Worm (Caenorhabditis elegans) whole organism, L4 larva: Measurements from ENCODE around the gene eat-3.

ENCODE experiments used
- D1046.2 ChIP-seq: fragments of 200-800 bp; sonication (Bioruptor generic); IDR thresholded peaks from 2 replicates; pipeline ENCODE4 v1.3.6; 2022; ENCODE audit warnings: missing genetic modification characterization, missing compliant biosample characterization
- ces-1 ChIP-seq: fragments of 150-350 bp; sonication (generic microtip); optimal IDR thresholded peaks from 4 replicates; lab custom pipeline; 2014; ENCODE audit warnings: missing biosample characterization, missing genetic modification reagents, missing genetic modification characterization
- egl-27 ChIP-seq: sonication (generic microtip); optimal IDR thresholded peaks from 3 replicates; lab custom pipeline; 2017; ENCODE audit warnings: missing biosample characterization, missing genetic modification reagents, missing genetic modification characterization
- fkh-10 ChIP-seq: fragments of 150-350 bp; optimal IDR thresholded peaks from 2 replicates; lab custom pipeline; 2014; ENCODE audit warnings: missing biosample characterization, missing genetic modification reagents, missing genetic modification characterization
- fos-1 ChIP-seq: fragments of 150-350 bp; optimal IDR thresholded peaks from 2 replicates; lab custom pipeline; 2014; ENCODE audit warnings: missing biosample characterization, missing genetic modification characterization
- mxl-3 ChIP-seq: fragments of 200-800 bp; sonication (Bioruptor generic); optimal IDR thresholded peaks from 2 replicates; lab custom pipeline; 2018; ENCODE audit warnings: mild to moderate bottlenecking, missing genetic modification characterization, missing compliant biosample characterization
- nhr-102 ChIP-seq: sonication (generic microtip); optimal IDR thresholded peaks from 2 replicates; lab custom pipeline; 2016; ENCODE audit warnings: mild to moderate bottlenecking, missing genetic modification characterization, moderate library complexity, missing compliant biosample characterization
- nhr-28 ChIP-seq: fragments of 150-350 bp; optimal IDR thresholded peaks from 2 replicates; lab custom pipeline; 2014; ENCODE audit warnings: missing biosample characterization, missing genetic modification characterization
- nhr-42 ChIP-seq: fragments of 200-800 bp; sonication (Bioruptor generic); IDR thresholded peaks from 2 replicates; pipeline ENCODE4 v1.3.6; 2022; ENCODE audit warnings: missing genetic modification characterization, missing compliant biosample characterization
- pha-4 ChIP-seq, 2 experiments: fragments of 150-350 bp in 1 of 2; fragments of 200-800 bp in 1 of 2; sonication (Bioruptor generic) in 1 of 2; IDR thresholded peaks in 1 of 2; optimal IDR thresholded peaks in 1 of 2; 2 replicates each; pipeline versions ENCODE4 v1.3.6 to Lab custom; 2014 to 2022; ENCODE audit warnings: missing genetic modification characterization in 2 of 2, missing genetic modification reagents in 2 of 2, missing biosample characterization in 1 of 2, missing compliant biosample characterization in 1 of 2
- snpc-4 ChIP-seq: fragments of 150-350 bp; optimal IDR thresholded peaks from 2 replicates; lab custom pipeline; 2014; ENCODE audit warnings: missing biosample characterization, missing genetic modification characterization

DNA sequence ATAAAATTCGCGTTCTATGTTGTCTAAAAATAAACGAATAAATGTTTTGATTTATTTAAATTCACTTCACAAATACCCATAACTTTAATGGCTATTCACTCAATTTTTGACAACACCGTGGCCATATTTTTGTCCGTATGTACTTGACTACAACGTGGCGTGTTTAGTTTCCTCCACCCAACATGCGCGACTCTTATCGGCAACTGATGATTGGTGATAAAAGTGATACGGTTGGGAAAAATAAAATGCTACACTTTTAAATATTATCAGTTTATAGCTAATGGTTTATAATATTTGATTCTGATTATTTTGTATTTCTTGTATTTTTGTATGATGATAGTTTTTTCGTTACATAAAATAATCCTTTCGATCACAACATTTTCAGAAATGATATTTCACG is 33.0 kb upstream of the eat-3 start, which contains the start of gene acs-7:
- TF ChIP-seq nhr-42 (GFP tag; lab: Robert Waterston, UW) (no peak), fkh-10 (no peak), mxl-3 (GFP tag; lab: Kevin White, UChicago) (peak; percentile 59), nhr-28 (tag; lab: Kevin White, UChicago) (peak; percentile 96), pha-4 (GFP tag; IDR thresholded peaks at IDR 0.05; lab: Robert Waterston, UW) (no peak), pha-4 (tag; optimal IDR thresholded peaks at IDR 0.05; lab: Kevin White, UChicago) (no peak), snpc-4 (tag; lab: Kevin White, UChicago) (no peak), fos-1 (tag; lab: Kevin White, UChicago) (no peak), D1046.2 (GFP tag; lab: Robert Waterston, UW) (no peak), ces-1 (GFP tag; lab: Kevin White, UChicago) (no peak), egl-27 (tag; lab: Kevin White, UChicago) (no peak), nhr-102 (tag; lab: Kevin White, UChicago) (peak; percentile 32)
